Worm (Caenorhabditis elegans): ENCODE results near the gene R11G11.16.

DNA sequence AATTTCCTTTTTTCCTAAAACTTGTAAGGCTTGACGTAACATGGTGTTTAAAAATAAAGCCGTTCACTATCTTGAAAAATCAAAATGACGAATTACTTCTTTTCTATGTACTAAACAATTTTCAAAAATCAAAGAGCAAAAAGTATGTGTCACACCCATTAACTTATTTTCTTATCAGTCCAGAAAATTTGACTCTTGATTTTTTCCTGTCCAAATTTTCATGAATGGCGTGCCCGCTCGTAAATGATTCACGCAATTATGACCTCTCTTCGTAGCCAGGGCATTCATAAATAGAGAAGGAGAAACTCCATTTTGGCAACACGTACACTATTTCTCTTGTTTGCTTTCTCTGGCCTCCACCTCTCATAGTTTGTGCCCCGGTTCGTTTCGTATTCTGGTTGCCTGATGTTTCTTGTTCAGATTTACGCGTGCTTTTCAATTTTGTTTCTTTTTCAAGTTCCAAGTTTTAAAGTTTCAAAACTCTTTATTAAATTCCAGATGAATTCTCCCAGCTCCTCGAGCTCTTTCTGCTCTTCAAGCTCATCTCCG is 47.2 kb downstream of the R11G11.16 start, which contains the start of gene nhr-55:
- no peak for TF ChIP-seq rnt-1 (tag; optimal IDR thresholded peaks at IDR 0.05)
- TF ChIP-seq lin-11 (tag; optimal IDR thresholded peaks at IDR 0.05) = no peak
- TF ChIP-seq ama-1 (optimal IDR thresholded peaks at IDR 0.05) = no peak
- TF ChIP-seq ceh-19 (GFP tag; optimal IDR thresholded peaks at IDR 0.05) = no peak
- TF ChIP-seq dmd-4 (tag; optimal IDR thresholded peaks at IDR 0.05; ENCODE audit: borderline replicate concordance) = no peak
- no peak for TF ChIP-seq madf-2 (tag; optimal IDR thresholded peaks at IDR 0.05)

All from whole organism, late embryonic.